Fruit fly (Drosophila melanogaster): ENCODE measurements around the gene CG42464.

The CG42464 gene

DNA sequence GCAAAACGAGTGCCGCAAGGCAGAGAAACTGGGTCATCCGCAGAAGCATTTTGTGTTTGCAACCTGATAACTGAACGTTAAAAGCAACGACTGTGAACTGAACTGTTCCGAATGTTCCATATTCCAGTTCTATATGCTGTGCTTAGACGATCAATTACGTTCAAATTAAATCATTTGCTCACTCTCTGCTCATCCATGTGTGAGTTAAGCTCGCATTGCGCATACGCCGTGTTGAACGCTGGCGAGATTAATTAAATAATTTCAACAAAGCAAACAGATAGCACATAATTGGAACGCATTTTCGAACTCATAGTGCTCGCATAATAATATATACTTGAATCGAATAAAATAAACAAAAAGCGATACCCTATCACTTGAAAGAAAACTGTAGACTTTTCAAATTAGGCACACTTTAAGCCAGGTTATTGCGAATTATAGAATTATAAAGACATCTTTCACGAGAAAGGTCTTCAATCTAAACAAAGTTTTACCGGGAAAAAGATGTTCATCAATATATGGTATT is at the start of gene CG42464, which contains the start of gene CG10031:
CG42464 (plus strand) TSS at position 473 of the 523 bp plus-strand sequence.
CG10031 (minus strand) TSS at position 101 of the 523 bp plus-strand sequence.
- TF ChIP-seq psq (optimal IDR thresholded peaks at IDR 0.05) (no peak), CG8478 (optimal IDR thresholded peaks at IDR 0.05) (no peak), usp (GFP tag; optimal IDR thresholded peaks at IDR 0.05) (no peak), EcR (GFP tag; optimal IDR thresholded peaks at IDR 0.05) (no peak), pan (optimal IDR thresholded peaks at IDR 0.05) (no peak), Dll (optimal IDR thresholded peaks at IDR 0.05) (no peak)

DNA sequence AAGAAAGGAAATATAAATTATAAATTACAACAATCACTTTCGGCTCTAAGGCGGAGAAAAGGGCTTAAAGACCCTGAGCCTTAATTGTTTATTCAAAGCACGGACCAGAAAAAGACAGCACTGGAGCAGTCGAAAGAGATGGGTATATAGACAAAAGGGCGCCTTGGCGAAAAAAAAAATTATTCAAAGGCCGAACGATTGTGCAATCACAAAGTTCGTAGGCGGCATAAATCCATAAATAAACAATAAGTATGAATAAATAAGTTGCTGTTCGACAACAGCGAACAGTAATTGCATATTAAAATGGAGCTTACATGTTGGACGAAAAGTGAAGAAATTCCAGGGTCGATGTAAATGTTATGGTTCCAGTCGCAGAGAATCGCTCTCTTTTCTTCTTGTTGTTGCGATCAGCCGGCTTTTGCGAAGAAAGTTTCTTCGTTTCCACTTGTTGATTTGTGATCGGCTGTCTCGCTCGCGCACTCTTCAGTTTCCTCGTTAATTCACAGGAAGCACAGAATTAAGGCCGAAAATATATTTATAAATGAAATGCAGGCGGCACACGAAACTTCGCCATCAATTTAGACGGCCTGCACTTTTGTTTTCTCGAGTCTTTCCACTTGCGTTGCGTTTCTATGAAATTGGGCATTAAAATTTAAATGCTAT is 44.2 kb upstream of the CG42464 start:
- TF ChIP-seq pan (optimal IDR thresholded peaks at IDR 0.05), result no peak
- no peak for TF ChIP-seq EcR (GFP tag; optimal IDR thresholded peaks at IDR 0.05)
- TF ChIP-seq CG8478 (optimal IDR thresholded peaks at IDR 0.05), result no peak
- no peak for TF ChIP-seq usp (GFP tag; optimal IDR thresholded peaks at IDR 0.05)
- TF ChIP-seq psq (optimal IDR thresholded peaks at IDR 0.05), result no peak
- TF ChIP-seq Dll (optimal IDR thresholded peaks at IDR 0.05), result no peak

DNA sequence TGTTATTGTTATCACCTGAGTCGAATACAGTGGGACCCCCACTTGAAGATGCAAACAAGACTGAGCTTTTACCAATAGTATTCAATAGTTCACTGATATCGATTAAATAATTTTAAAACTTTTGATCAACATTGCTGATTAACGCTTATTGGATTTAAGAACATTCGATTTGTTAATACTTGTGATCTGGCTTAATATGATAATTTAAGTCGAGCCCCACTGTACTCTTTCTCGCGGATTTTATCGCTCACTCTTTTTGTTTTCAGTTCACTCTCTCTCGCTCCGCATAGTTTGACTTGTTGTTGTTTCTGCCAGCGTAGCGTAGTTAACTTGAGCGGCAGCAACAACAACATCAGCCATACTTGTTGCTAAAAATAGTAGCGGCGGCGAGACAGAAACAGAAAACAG is 43.6 kb upstream of the CG42464 start:
- TF ChIP-seq pan (optimal IDR thresholded peaks at IDR 0.05) (no peak), psq (optimal IDR thresholded peaks at IDR 0.05) (no peak), EcR (GFP tag; optimal IDR thresholded peaks at IDR 0.05) (no peak), CG8478 (optimal IDR thresholded peaks at IDR 0.05) (no peak), Dll (optimal IDR thresholded peaks at IDR 0.05) (no peak), usp (GFP tag; optimal IDR thresholded peaks at IDR 0.05) (no peak)

DNA sequence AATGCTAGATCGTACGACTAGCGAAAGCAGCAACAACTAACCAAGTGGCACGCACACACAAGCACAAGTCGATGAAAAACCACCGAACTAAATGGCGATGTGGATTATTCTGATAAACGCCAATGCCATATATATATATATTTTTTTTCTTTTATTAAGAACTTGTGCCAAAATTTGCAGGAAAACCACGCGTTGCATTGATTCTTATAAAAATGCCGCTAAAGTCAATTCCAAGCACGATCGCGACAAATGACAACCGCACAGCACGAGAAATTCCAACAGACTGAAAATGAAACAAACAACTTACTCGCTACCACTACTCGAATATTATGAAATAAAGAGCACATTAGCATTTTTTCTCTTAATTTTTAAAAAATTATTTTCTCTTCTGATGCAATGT is 42.6 kb upstream of the CG42464 start, which contains the start of gene for:
for (minus strand) TSS at position 287 of the 400 bp plus-strand sequence.
- no peak for TF ChIP-seq psq (optimal IDR thresholded peaks at IDR 0.05)
- no peak for TF ChIP-seq pan (optimal IDR thresholded peaks at IDR 0.05)
- TF ChIP-seq Dll (optimal IDR thresholded peaks at IDR 0.05), result no peak
- no peak for TF ChIP-seq usp (GFP tag; optimal IDR thresholded peaks at IDR 0.05)
- no peak for TF ChIP-seq CG8478 (optimal IDR thresholded peaks at IDR 0.05)
- TF ChIP-seq EcR (GFP tag; optimal IDR thresholded peaks at IDR 0.05), result no peak

DNA sequence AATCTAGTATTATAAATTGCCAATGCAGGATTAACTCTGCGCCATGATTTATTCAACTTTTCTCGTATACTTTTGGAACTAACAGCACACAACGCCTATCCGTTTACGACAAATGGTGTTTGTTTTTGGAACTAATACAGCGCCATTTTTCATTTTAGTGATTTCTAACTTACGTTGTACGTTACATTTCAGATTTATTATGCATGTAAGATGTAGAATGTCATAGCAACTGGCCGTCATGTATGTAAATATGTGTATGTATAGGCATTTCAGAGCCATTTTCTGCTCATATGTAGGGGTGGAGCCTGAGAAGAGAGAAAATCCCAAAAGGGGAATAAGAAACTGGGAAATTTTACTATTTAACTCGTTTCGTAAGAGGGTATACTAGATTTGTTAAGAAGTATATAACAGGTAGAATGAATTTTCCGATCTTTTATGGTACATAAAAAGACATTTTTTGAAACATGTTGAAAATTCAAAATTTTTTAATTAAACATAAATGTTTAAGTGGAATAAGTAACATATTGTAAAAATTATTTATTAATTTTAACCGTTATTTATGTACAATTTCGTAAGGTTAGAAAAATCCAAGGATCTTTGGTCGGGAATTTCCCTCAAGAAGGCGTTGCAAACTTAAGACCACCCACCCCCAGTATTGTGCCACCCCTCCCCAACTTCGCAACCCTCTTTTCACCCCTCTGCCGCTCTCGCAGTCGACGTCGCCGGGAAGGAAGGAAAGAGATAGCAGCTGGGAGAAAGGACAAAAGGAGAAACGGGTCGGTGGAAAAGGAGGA is 41.7 kb upstream of the CG42464 start:
- no peak for TF ChIP-seq Dll (optimal IDR thresholded peaks at IDR 0.05)
- TF ChIP-seq EcR (GFP tag; optimal IDR thresholded peaks at IDR 0.05), result no peak
- TF ChIP-seq psq (optimal IDR thresholded peaks at IDR 0.05), result no peak
- TF ChIP-seq usp (GFP tag; optimal IDR thresholded peaks at IDR 0.05), result no peak
- no peak for TF ChIP-seq pan (optimal IDR thresholded peaks at IDR 0.05)
- TF ChIP-seq CG8478 (optimal IDR thresholded peaks at IDR 0.05), result no peak

DNA sequence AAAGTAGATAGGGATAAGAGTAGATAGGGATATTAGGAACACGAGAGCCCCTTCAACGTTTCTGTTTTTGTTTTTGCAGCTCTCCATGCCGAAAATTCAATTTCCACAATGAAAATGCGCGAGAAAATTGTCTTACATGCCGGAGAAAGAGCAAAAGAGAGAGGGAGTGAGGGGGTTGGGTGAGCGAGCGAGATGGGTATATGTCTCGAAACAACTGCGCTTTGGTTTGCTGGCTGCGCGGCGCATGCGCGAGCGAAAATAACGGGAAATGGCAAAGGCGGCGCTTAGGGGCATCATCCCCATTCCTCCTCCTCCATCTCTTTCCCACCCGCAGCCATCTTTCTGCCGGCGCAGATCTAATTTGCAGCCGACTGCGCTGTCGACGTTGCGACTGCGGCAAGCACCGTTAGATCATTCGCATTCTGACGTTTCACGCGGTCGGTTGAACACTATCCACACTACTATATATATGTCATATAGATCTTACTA is 36.9 kb upstream of the CG42464 start, which contains the start of gene Drgx:
Drgx (plus strand) TSS at position 439 of the 489 bp plus-strand sequence.
- TF ChIP-seq pan (optimal IDR thresholded peaks at IDR 0.05) (no peak), usp (GFP tag; optimal IDR thresholded peaks at IDR 0.05) (no peak), EcR (GFP tag; optimal IDR thresholded peaks at IDR 0.05) (no peak), CG8478 (optimal IDR thresholded peaks at IDR 0.05) (no peak), Dll (optimal IDR thresholded peaks at IDR 0.05) (no peak), psq (optimal IDR thresholded peaks at IDR 0.05) (no peak)

DNA sequence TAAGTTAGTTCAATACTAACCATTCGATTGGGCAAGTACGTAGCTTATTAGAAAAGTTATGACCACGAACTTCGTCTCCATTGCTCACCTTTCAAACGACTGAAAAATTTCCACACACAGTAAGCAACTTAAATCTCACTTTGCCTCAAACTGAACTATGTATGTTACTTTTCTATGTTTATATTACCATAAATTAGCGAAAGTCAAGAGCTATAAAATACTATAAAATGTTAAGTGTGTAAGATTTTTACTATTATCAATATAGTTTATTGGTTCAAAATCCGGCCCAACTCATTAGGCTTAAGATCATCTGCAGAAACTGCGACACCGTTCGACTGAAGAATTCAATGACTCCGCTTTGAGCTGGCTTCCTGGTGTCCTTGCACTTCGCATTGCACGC is 30.8 kb upstream of the CG42464 start, which contains the start of gene Sfp24Ba:
Sfp24Ba (minus strand) TSS at position 101 of the 400 bp plus-strand sequence.
- TF ChIP-seq usp (GFP tag; optimal IDR thresholded peaks at IDR 0.05), result no peak
- no peak for TF ChIP-seq EcR (GFP tag; optimal IDR thresholded peaks at IDR 0.05)

DNA sequence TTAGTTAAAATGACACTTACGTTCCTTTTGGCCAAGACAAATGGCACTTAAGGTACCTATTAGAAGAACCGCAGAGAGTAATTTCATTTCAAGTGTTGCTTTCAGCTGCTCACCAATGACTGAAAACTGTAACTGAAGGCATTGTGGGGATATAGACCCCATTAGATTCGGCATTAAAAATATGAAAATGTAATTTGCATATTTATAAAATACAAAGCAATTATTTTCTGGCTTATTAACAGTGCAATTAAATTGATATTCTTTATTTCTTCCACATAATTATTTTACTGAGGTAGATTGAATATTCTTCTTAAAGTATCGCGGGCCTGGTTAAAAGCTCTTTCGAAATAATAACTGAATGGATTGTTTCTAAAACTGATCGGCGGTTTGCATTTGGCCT is 30.2 kb upstream of the CG42464 start, which contains the start of gene Sfp24Bd:
Sfp24Bd (minus strand) TSS at position 101 of the 400 bp plus-strand sequence.
- no peak for TF ChIP-seq Dll (optimal IDR thresholded peaks at IDR 0.05)
- no peak for TF ChIP-seq psq (optimal IDR thresholded peaks at IDR 0.05)
- TF ChIP-seq CG8478 (optimal IDR thresholded peaks at IDR 0.05), result no peak
- no peak for TF ChIP-seq usp (GFP tag; optimal IDR thresholded peaks at IDR 0.05)
- TF ChIP-seq pan (optimal IDR thresholded peaks at IDR 0.05), result no peak
- TF ChIP-seq EcR (GFP tag; optimal IDR thresholded peaks at IDR 0.05), result no peak

DNA sequence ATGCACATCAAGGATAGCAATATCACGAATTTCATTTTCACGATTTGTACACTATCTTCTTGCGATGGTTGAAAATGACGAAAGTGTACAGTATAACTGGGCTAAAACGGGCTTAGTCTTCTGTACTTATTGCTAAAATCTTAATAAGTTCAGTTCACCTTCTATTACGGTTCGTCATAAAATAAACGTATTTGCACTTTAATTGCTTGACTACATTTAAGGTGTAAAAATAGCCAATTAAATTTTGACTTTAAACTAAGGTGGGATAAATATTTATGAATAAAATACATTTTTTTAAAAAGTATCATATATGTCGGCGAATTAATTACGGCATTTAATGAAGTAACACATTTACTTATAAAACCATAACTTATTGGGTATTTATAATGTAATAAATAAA is 29.6 kb upstream of the CG42464 start, which contains the start of gene Sfp24Bb:
Sfp24Bb (minus strand) TSS at position 101 of the 400 bp plus-strand sequence.
- TF ChIP-seq CG8478 (optimal IDR thresholded peaks at IDR 0.05) (no peak), usp (GFP tag; optimal IDR thresholded peaks at IDR 0.05) (no peak), pan (optimal IDR thresholded peaks at IDR 0.05) (no peak), EcR (GFP tag; optimal IDR thresholded peaks at IDR 0.05) (no peak), Dll (optimal IDR thresholded peaks at IDR 0.05) (no peak), psq (optimal IDR thresholded peaks at IDR 0.05) (no peak)

DNA sequence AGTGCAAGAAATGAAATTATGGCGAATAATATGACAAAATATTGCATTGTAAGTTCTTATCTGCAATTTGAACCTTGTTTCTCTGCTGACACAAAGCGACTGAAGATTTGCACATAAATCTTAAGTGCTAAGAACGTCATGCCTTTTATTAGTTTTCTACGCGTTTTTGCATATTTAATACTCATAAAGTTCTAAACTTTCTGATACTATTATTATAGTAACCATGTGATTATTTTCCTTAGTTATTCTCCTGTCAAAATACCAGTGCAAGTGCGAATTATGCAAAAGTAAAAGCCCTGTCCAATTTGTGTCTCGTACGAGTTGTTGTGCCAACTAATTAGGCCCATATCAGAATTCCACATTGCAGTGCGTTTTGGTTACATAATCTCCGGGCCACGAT is 28.8 kb upstream of the CG42464 start, which contains the start of gene Sfp24Bc:
Sfp24Bc (minus strand) TSS at position 101 of the 400 bp plus-strand sequence.
- TF ChIP-seq Dll (optimal IDR thresholded peaks at IDR 0.05) (no peak), psq (optimal IDR thresholded peaks at IDR 0.05) (no peak), CG8478 (optimal IDR thresholded peaks at IDR 0.05) (no peak), usp (GFP tag; optimal IDR thresholded peaks at IDR 0.05) (no peak), EcR (GFP tag; optimal IDR thresholded peaks at IDR 0.05) (no peak), pan (optimal IDR thresholded peaks at IDR 0.05) (no peak)

DNA sequence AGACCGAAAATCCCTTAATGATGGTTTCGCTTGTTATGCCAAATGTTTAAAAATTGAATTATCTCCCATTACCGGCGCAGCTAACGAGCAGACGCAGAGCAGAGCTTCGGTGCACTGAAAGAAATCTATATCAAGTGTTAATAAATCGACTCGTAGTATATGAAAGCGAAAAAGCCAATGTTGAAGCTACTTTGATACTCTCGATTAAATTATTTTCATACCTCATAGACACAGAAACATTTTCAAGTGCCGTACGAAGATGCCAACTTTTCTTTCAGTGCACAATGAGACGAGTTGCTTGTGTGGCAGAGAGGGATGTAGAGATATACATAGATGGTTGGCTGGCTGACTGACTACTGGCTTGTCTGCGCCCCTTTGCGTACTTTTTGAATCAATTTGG is 23.5 kb upstream of the CG42464 start:
- TF ChIP-seq EcR (GFP tag; optimal IDR thresholded peaks at IDR 0.05) (no peak), pan (optimal IDR thresholded peaks at IDR 0.05) (no peak), Dll (optimal IDR thresholded peaks at IDR 0.05) (no peak), usp (GFP tag; optimal IDR thresholded peaks at IDR 0.05) (no peak), psq (optimal IDR thresholded peaks at IDR 0.05) (no peak), CG8478 (optimal IDR thresholded peaks at IDR 0.05) (no peak)

Data from whole organism.